Worm (Caenorhabditis elegans): Measurements from ENCODE around the gene lnkn-1.

DNA sequence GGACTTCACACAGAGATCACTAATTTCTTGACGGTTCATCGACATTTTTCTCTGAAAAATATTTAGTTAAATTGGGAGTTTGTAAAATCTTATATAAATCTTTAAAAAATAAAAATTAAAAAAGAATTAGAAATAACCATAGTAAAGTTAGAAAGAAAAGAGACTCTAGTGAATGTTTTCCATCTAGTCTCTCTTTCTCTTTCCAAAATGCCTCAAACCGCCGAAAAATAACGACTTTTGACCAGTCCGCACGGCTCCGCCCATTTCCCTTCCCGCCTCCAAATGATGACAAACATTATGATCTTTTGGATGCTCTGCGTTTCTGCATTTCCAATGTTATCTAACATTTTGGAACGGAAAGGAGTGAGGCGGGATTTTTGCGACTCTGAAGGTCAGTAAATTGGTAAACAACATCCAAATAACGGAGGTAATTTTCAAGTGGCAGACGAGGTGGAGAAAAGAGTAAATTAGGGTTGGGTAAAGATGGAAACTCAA lies 33.3 kb downstream of the lnkn-1 start, which contains the start of gene glb-1:
- TF ChIP-seq egl-27 (tag; optimal IDR thresholded peaks at IDR 0.05) (no peak), nhr-12 (tag; optimal IDR thresholded peaks at IDR 0.05) (no peak)
